Worm (Caenorhabditis elegans) whole organism, young adult: ENCODE results near the gene ptc-1.

ENCODE experiments used
- B0019.2 ChIP-seq: fragments of 200-800 bp; sonication (Bioruptor generic); conservative IDR thresholded peaks from 2 replicates; pipeline ENCODE4 v1.3.6; 2022; ENCODE audit warnings: missing genetic modification reagents, missing genetic modification characterization, missing compliant biosample characterization
- F10E7.11 ChIP-seq: sonication (generic microtip); optimal IDR thresholded peaks from 2 replicates; lab custom pipeline; 2017; ENCODE audit warnings: mild to moderate bottlenecking, missing genetic modification characterization, moderate library complexity, missing compliant biosample characterization
- F39B2.1 ChIP-seq: fragments of 200-800 bp; sonication (Bioruptor generic); IDR thresholded peaks from 2 replicates; pipeline ENCODE4 v1.3.6; 2022; ENCODE audit warnings: missing genetic modification reagents, missing genetic modification characterization, missing compliant biosample characterization
- F55B11.4 ChIP-seq: sonication (generic microtip); optimal IDR thresholded peaks from 2 replicates; lab custom pipeline; 2016; ENCODE audit warnings: missing compliant biosample characterization, missing genetic modification characterization, borderline replicate concordance; ENCODE audit not compliant: insufficient read depth
- F57A8.1 ChIP-seq: fragments of 200-800 bp; sonication (Bioruptor generic); optimal IDR thresholded peaks from 2 replicates; lab custom pipeline; 2018; ENCODE audit warnings: mild to moderate bottlenecking, missing genetic modification characterization, moderate library complexity, missing compliant biosample characterization
- F57C9.4 ChIP-seq: sonication (generic microtip); optimal IDR thresholded peaks from 2 replicates; lab custom pipeline; 2017; ENCODE audit warnings: mild to moderate bottlenecking, missing genetic modification characterization, missing compliant biosample characterization
- K12H6.12 ChIP-seq: fragments of 200-800 bp; sonication (Bioruptor generic); optimal IDR thresholded peaks from 2 replicates; lab custom pipeline; 2018; ENCODE audit warnings: mild to moderate bottlenecking, missing genetic modification characterization, missing compliant biosample characterization
- T26A5.8 ChIP-seq: sonication (generic microtip); optimal IDR thresholded peaks from 2 replicates; lab custom pipeline; 2016; ENCODE audit warnings: missing genetic modification characterization, missing compliant biosample characterization
- Y53F4B.3 ChIP-seq: fragments of 200-800 bp; sonication (Bioruptor generic); IDR thresholded peaks from 2 replicates; pipeline ENCODE4 v1.3.6; 2022; ENCODE audit warnings: missing genetic modification reagents, missing genetic modification characterization, missing compliant biosample characterization
- Y67H2A.10 ChIP-seq: fragments of 200-800 bp; sonication (Bioruptor generic); conservative IDR thresholded peaks from 2 replicates; pipeline ENCODE4 v1.3.6; 2022; ENCODE audit warnings: missing genetic modification reagents, missing genetic modification characterization, missing compliant biosample characterization
- Y95B8A.8 ChIP-seq: fragments of 200-800 bp; sonication (Bioruptor generic); IDR thresholded peaks from 2 replicates; pipeline ENCODE4 v1.3.6; 2022; ENCODE audit warnings: missing genetic modification reagents, missing genetic modification characterization, missing compliant biosample characterization
- ama-1 ChIP-seq, 3 experiments: fragments of 150-350 bp in 1 of 3; sonication (generic microtip) in 2 of 3; optimal IDR thresholded peaks; 2 replicates each; lab custom pipeline; 2014 to 2018; ENCODE audit warnings: missing biosample characterization in 2 of 3, missing genetic modification characterization in 2 of 3, missing genetic modification reagents in 2 of 3
- aptf-2 ChIP-seq: fragments of 200-800 bp; sonication (Bioruptor generic); conservative IDR thresholded peaks from 2 replicates; pipeline ENCODE4 v1.3.6; 2022; ENCODE audit warnings: missing genetic modification reagents, missing genetic modification characterization, missing compliant biosample characterization
- atf-7 ChIP-seq: sonication (generic microtip); optimal IDR thresholded peaks from 2 replicates; lab custom pipeline; 2017; ENCODE audit warnings: mild to moderate bottlenecking, missing genetic modification characterization, missing compliant biosample characterization
- athp-1 ChIP-seq: sonication (generic microtip); optimal IDR thresholded peaks from 2 replicates; lab custom pipeline; 2017; ENCODE audit warnings: mild to moderate bottlenecking, missing genetic modification characterization, missing compliant biosample characterization
- attf-3 ChIP-seq: fragments of 200-800 bp; sonication (Bioruptor generic); conservative IDR thresholded peaks from 2 replicates; pipeline ENCODE4 v1.3.6; 2022; ENCODE audit warnings: missing genetic modification reagents, missing genetic modification characterization, missing compliant biosample characterization
- attf-5 ChIP-seq: fragments of 200-800 bp; sonication (Bioruptor generic); optimal IDR thresholded peaks from 2 replicates; lab custom pipeline; 2018; ENCODE audit warnings: mild to moderate bottlenecking, missing genetic modification characterization, missing compliant biosample characterization
- ceh-27 ChIP-seq: fragments of 200-800 bp; sonication (Bioruptor generic); optimal IDR thresholded peaks from 2 replicates; lab custom pipeline; 2018; ENCODE audit warnings: mild to moderate bottlenecking, missing genetic modification characterization, moderate library complexity, missing compliant biosample characterization
- ceh-40 ChIP-seq: fragments of 200-800 bp; sonication (Bioruptor generic); IDR thresholded peaks from 2 replicates; pipeline ENCODE4 v1.3.6; 2022; ENCODE audit warnings: missing genetic modification characterization, missing compliant biosample characterization
- ceh-91 ChIP-seq: fragments of 200-800 bp; sonication (Bioruptor generic); IDR thresholded peaks from 2 replicates; pipeline ENCODE4 v1.3.6; 2022; ENCODE audit warnings: missing genetic modification reagents, missing genetic modification characterization, missing compliant biosample characterization
- egrh-3 ChIP-seq: fragments of 200-800 bp; sonication (Bioruptor generic); IDR thresholded peaks from 2 replicates; pipeline ENCODE4 v1.3.6; 2022; ENCODE audit warnings: missing genetic modification reagents, missing genetic modification characterization, missing compliant biosample characterization
- ets-4 ChIP-seq: fragments of 200-800 bp; sonication (Bioruptor generic); optimal IDR thresholded peaks from 2 replicates; lab custom pipeline; 2018; ENCODE audit warnings: mild to moderate bottlenecking, missing genetic modification characterization, missing compliant biosample characterization
- fkh-3 ChIP-seq: sonication (generic microtip); optimal IDR thresholded peaks from 2 replicates; lab custom pipeline; 2016; ENCODE audit warnings: mild to moderate bottlenecking, missing genetic modification characterization, missing compliant biosample characterization
- gei-17 ChIP-seq: fragments of 200-800 bp; sonication (Bioruptor generic); optimal IDR thresholded peaks from 2 replicates; lab custom pipeline; 2018; ENCODE audit warnings: mild to moderate bottlenecking, missing genetic modification characterization, missing compliant biosample characterization
- hmg-20 ChIP-seq: fragments of 200-800 bp; sonication (Bioruptor generic); IDR thresholded peaks from 2 replicates; pipeline ENCODE4 v1.3.6; 2022; ENCODE audit warnings: missing genetic modification reagents, missing genetic modification characterization, missing compliant biosample characterization
- lag-1 ChIP-seq: fragments of 200-800 bp; sonication (Bioruptor generic); IDR thresholded peaks from 2 replicates; pipeline ENCODE4 v1.3.6; 2022; ENCODE audit warnings: missing genetic modification reagents, missing genetic modification characterization, missing compliant biosample characterization
- let-607 ChIP-seq, 2 experiments: fragments of 200-800 bp in 1 of 2; sonication (Bioruptor generic) in 1 of 2; sonication (generic microtip) in 1 of 2; optimal IDR thresholded peaks; 2 replicates each; lab custom pipeline; 2016 to 2018; ENCODE audit warnings: mild to moderate bottlenecking in 2 of 2, missing compliant biosample characterization in 2 of 2, missing genetic modification characterization in 2 of 2, moderate library complexity in 2 of 2, missing genotype in 1 of 2
- lir-1 ChIP-seq: fragments of 200-800 bp; sonication (Bioruptor generic); conservative IDR thresholded peaks from 2 replicates; pipeline ENCODE4 v1.3.6; 2022; ENCODE audit warnings: missing genetic modification reagents, missing genetic modification characterization, missing compliant biosample characterization
- madf-3 ChIP-seq: fragments of 200-800 bp; sonication (Bioruptor generic); IDR thresholded peaks from 2 replicates; pipeline ENCODE4 v1.3.6; 2022; ENCODE audit warnings: missing genetic modification reagents, missing genetic modification characterization, missing compliant biosample characterization
- madf-6 ChIP-seq: fragments of 200-800 bp; sonication (Bioruptor generic); IDR thresholded peaks from 2 replicates; pipeline ENCODE4 v1.3.6; 2022; ENCODE audit warnings: missing genetic modification reagents, missing genetic modification characterization, missing compliant biosample characterization
- mxl-1 ChIP-seq: sonication (generic microtip); optimal IDR thresholded peaks from 2 replicates; lab custom pipeline; 2016; ENCODE audit warnings: missing genetic modification characterization, missing compliant biosample characterization
- nfyb-1 ChIP-seq: fragments of 200-800 bp; sonication (Bioruptor generic); IDR thresholded peaks from 2 replicates; pipeline ENCODE4 v1.3.6; 2022; ENCODE audit warnings: missing genetic modification reagents, missing genetic modification characterization, missing compliant biosample characterization
- nhr-90 ChIP-seq: sonication (generic microtip); optimal IDR thresholded peaks from 2 replicates; lab custom pipeline; 2016; ENCODE audit warnings: missing genotype, mild to moderate bottlenecking, missing genetic modification characterization, missing compliant biosample characterization
- pbrm-1 ChIP-seq: fragments of 200-800 bp; sonication (Bioruptor generic); IDR thresholded peaks from 2 replicates; pipeline ENCODE4 v1.3.6; 2022; ENCODE audit warnings: missing genetic modification reagents, missing genetic modification characterization, missing compliant biosample characterization
- repo-1 ChIP-seq: sonication (generic microtip); optimal IDR thresholded peaks from 2 replicates; lab custom pipeline; 2017; ENCODE audit warnings: mild to moderate bottlenecking, missing genetic modification characterization, missing compliant biosample characterization
- rpc-1 ChIP-seq, 2 experiments: fragments of 150-350 bp in 1 of 2; sonication (generic microtip) in 1 of 2; optimal IDR thresholded peaks; 2 replicates each; lab custom pipeline; 2014 to 2018; ENCODE audit warnings: missing biosample characterization in 1 of 2, missing genetic modification characterization in 1 of 2, missing genetic modification reagents in 1 of 2, missing genotype in 1 of 2
- sdz-38 ChIP-seq: sonication (generic microtip); optimal IDR thresholded peaks from 2 replicates; lab custom pipeline; 2016; ENCODE audit warnings: missing genotype, missing genetic modification characterization, missing compliant biosample characterization
- snpc-1.3 ChIP-seq: sonication (generic microtip); optimal IDR thresholded peaks from 2 replicates; lab custom pipeline; 2017; ENCODE audit warnings: missing genetic modification characterization, mild to moderate bottlenecking, missing compliant biosample characterization, antibody characterized with exemption, moderate library complexity, missing genotype, missing genetic modification reagents; ENCODE audit not compliant: insufficient read depth
- sptf-2 ChIP-seq: fragments of 200-800 bp; sonication (Bioruptor generic); optimal IDR thresholded peaks from 2 replicates; lab custom pipeline; 2018; ENCODE audit warnings: mild to moderate bottlenecking, missing genetic modification characterization, missing compliant biosample characterization
- xnd-1 ChIP-seq: sonication (generic microtip); optimal IDR thresholded peaks from 2 replicates; lab custom pipeline; 2016; ENCODE audit warnings: missing genotype, missing genetic modification reagents, missing genetic modification characterization, missing compliant biosample characterization
- zfh-2 ChIP-seq: fragments of 200-800 bp; sonication (Bioruptor generic); conservative IDR thresholded peaks from 2 replicates; pipeline ENCODE4 v1.3.6; 2022; ENCODE audit warnings: missing genetic modification reagents, missing genetic modification characterization, missing compliant biosample characterization
- ztf-28 ChIP-seq: fragments of 200-800 bp; sonication (Bioruptor generic); IDR thresholded peaks from 2 replicates; pipeline ENCODE4 v1.3.6; 2022; ENCODE audit warnings: missing genetic modification reagents, missing genetic modification characterization, missing compliant biosample characterization
- ztf-3 ChIP-seq: fragments of 200-800 bp; sonication (Bioruptor generic); optimal IDR thresholded peaks from 2 replicates; lab custom pipeline; 2018; ENCODE audit warnings: mild to moderate bottlenecking, missing genetic modification characterization, missing compliant biosample characterization

ptc-1 gene

DNA sequence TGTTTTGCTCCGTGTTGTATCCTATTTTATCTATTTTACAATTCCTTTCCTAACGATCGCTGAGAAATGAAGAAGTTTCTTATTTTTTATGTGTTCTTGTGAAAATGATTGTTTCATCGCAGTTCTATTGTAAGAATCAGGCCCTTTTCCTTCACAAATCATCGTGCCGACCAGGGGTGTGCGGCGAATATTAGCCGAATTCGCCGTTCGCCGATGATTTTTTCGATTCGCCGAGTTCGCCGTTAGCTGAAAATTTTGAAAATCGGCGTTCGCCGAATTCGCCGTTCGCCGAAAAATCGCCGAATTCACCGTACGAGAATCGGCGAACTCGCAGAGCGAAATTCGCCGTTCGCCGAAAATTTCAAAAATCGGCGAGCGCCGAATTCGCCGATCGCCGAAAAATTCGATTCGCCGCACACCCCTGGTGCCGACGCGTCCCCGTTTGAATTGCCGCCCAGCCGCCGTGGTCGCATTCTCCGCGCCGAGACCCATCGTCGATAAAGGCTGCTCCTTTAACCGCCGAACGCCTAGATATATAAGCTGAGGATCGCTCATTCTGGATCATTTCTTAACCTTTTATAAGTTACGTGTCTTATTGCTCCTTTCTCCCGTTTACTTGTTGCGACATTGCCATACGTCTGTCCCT, 29.4 kb upstream of the ptc-1 start (continued):
- TF ChIP-seq nhr-90 (tag; lab: Kevin White, UChicago) = no peak
- no peak for TF ChIP-seq Y53F4B.3
- TF ChIP-seq lag-1 = no peak
- TF ChIP-seq ceh-27 (GFP tag; lab: Kevin White, UChicago) = no peak
- TF ChIP-seq ztf-28 (GFP tag; lab: Robert Waterston, UW) = 0 out of 2 replicates have a peak, but pooled peaks have one; percentile 6
- peak; percentile 90 for TF ChIP-seq zfh-2
- no peak for TF ChIP-seq sptf-2 (GFP tag; lab: Kevin White, UChicago)
- TF ChIP-seq attf-5 (GFP tag; lab: Kevin White, UChicago) = no peak
- TF ChIP-seq F39B2.1 (GFP tag; lab: Robert Waterston, UW) = no peak
- no peak for TF ChIP-seq hmg-20 (GFP tag; lab: Robert Waterston, UW)
- no peak for TF ChIP-seq lir-1 (GFP tag; lab: Robert Waterston, UW)
- TF ChIP-seq madf-6 (GFP tag; lab: Robert Waterston, UW) = peak; percentile 33; the same call in 1 of the 2 replicates
- no peak for TF ChIP-seq ceh-40 (GFP tag; lab: Robert Waterston, UW)
- no peak for TF ChIP-seq atf-7
- TF ChIP-seq attf-3 (GFP tag; lab: Robert Waterston, UW) = no peak
- TF ChIP-seq ztf-3 (GFP tag; lab: Kevin White, UChicago) = no peak
- peak; percentile 37; the same call in 1 of the 2 replicates for TF ChIP-seq ceh-91
- TF ChIP-seq F57A8.1 (GFP tag; lab: Kevin White, UChicago) = no peak

DNA sequence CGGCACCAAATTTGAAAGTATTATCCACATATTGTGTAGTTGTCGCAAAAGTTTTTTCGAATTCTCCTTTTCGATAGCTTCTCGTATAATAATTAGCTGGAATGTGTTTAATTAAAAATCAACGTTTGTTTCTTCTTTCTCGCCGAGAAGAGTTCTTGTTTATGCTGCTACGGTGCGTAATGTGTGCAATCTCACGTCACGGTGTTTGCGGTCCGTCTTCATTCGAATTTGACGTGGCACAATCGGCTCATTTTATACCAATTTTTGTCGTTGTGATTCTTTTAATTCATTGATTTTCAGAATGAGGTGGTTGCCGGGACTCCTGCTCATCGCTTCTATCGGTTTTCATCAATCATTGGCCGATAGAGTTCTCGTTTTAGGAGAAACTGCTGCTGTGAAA, 28.8 kb upstream of the ptc-1 start, which contains the start of gene ostb-1:
Gene ostb-1, plus strand, starts transcription at position 301 of the 400 bp plus-strand sequence.
- TF ChIP-seq let-607 (tag; optimal IDR thresholded peaks at IDR 0.05; lab: Kevin White, UChicago) (peak; percentile 63 to 72), attf-3 (GFP tag; lab: Robert Waterston, UW) (peak; percentile 22; the same call in 1 of the 2 replicates), ceh-91 (no peak)

DNA sequence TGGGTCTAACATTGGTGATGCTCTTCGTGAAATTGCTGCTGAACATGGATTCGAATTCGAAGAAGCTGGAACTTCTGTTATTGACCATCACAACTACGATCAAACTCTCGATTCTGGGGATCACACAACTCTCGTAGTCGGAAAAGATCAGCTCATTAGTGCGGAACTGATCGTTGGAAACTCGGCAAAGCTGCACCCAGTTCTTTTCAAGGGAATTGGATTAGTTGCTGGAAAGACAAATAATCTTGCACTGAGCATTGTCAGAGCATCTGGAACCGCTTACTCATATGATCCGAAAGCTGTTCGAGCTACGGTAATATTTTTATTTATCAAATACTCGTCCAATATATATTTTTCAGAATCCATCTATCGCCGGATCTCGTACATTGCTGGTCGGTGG, 28.1 kb upstream of the ptc-1 start:
- TF ChIP-seq gei-17 (no peak), nfyb-1 (GFP tag; lab: Robert Waterston, UW) (no peak), sdz-38 (no peak), Y67H2A.10 (no peak), mxl-1 (tag; lab: Kevin White, UChicago) (no peak), madf-3 (GFP tag; lab: Robert Waterston, UW) (no peak), B0019.2 (no peak), K12H6.12 (no peak), repo-1 (tag; lab: Kevin White, UChicago) (no peak), ama-1 (optimal IDR thresholded peaks at IDR 0.05; lab: Kevin White, UChicago) (no peak), ama-1 (GFP tag; optimal IDR thresholded peaks at IDR 0.05; lab: Kevin White, UChicago) (no peak), F10E7.11 (tag; lab: Kevin White, UChicago) (no peak), ets-4 (GFP tag; lab: Kevin White, UChicago) (no peak), snpc-1.3 (no peak)

DNA sequence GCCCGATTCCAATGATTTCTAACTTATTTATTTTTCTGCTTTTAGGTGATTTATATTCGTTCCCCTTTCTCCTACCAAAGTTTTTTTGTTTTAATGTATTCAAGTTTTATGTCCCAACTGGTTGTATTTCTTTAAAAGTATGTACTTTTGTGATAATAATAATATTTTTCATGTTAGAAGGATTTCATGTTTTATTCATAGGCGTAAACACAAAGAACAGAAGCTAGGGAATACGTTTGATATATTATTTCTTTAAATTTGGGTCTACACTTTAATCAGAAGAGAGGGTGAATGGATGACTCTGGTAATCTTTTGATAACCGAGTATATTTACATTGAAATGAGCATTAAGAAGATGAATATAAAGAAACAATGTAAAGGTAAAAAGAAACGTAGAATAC, 26.9 kb upstream of the ptc-1 start:
- TF ChIP-seq rpc-1 (optimal IDR thresholded peaks at IDR 0.05; lab: Kevin White, UChicago) (no peak), rpc-1 (tag; optimal IDR thresholded peaks at IDR 0.05; lab: Kevin White, UChicago) (no peak), F57C9.4 (tag; lab: Kevin White, UChicago) (no peak), F55B11.4 (tag; lab: Kevin White, UChicago) (no peak), pbrm-1 (GFP tag; lab: Robert Waterston, UW) (no peak), xnd-1 (no peak), mxl-1 (tag; lab: Kevin White, UChicago) (no peak), athp-1 (tag; lab: Kevin White, UChicago) (no peak), madf-3 (GFP tag; lab: Robert Waterston, UW) (0 out of 2 replicates have a peak, but pooled peaks have one; percentile 7), Y95B8A.8 (GFP tag; lab: Robert Waterston, UW) (0 out of 2 replicates have a peak, but pooled peaks have one; percentile 65), attf-5 (GFP tag; lab: Kevin White, UChicago) (no peak), fkh-3 (no peak), egrh-3 (no peak), aptf-2 (no peak), T26A5.8 (tag; lab: Kevin White, UChicago) (no peak)
